Worm (Caenorhabditis elegans) whole organism, early embryonic: Measurements from ENCODE around the gene atp-5.

Source experiments
- F13C5.2 ChIP-seq: sonication (generic microtip); optimal IDR thresholded peaks from 2 replicates; lab custom pipeline; 2017; ENCODE audit warnings: mild to moderate bottlenecking, missing genetic modification characterization, inconsistent platforms, missing compliant biosample characterization
- ama-1 ChIP-seq: fragments of 150-350 bp; optimal IDR thresholded peaks from 2 replicates; lab custom pipeline; 2014
- tbx-11 ChIP-seq: fragments of 200-800 bp; sonication (Bioruptor generic); IDR thresholded peaks from 2 replicates; pipeline ENCODE4 v1.3.6; 2022; ENCODE audit warnings: missing genetic modification characterization, missing compliant biosample characterization
- tra-4 ChIP-seq: sonication (generic microtip); optimal IDR thresholded peaks from 2 replicates; lab custom pipeline; 2017; ENCODE audit warnings: missing genetic modification characterization, missing compliant biosample characterization

DNA sequence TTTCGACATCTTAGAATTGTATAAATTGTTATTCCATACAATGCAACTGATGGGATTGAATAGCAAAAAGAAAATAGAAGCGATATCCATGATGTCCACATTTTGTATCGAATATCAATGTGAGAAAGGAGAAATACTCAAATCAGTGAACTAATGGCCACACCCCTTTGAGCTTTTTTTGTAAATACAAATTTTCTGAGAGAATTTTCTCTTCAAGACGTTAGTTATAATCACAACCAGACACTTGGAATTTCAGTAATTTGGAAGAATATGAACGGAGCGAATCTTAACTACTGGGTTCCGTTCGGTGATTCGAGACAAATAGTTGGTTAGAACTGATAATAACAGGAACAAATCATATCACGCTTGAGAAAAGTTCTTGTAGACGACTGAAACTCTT lies 38.1 kb upstream of the atp-5 start, which contains the start of gene srg-41:
- no peak for TF ChIP-seq F13C5.2 (tag; lab: Kevin White, UChicago)
- no peak for TF ChIP-seq tbx-11
- no peak for TF ChIP-seq ama-1 (lab: Kevin White, UChicago)
- no peak for TF ChIP-seq tra-4 (tag; lab: Kevin White, UChicago)
